Worm (Caenorhabditis elegans) whole organism, L1 larva: Measurements from ENCODE around the gene W08G11.3.

Experiments
- C04F5.9 ChIP-seq: sonication (generic microtip); optimal IDR thresholded peaks from 2 replicates; lab custom pipeline; 2016; ENCODE audit warnings: missing genetic modification characterization, missing compliant biosample characterization
- blmp-1 ChIP-seq: fragments of 150-350 bp; optimal IDR thresholded peaks from 2 replicates; lab custom pipeline; 2014; ENCODE audit warnings: missing biosample characterization, missing genetic modification characterization
- dpl-1 ChIP-seq, 3 experiments: fragments of 150-350 bp in 2 of 3; sonication (generic microtip) in 1 of 3; optimal IDR thresholded peaks; 2 replicates each; lab custom pipeline; 2014 to 2017; ENCODE audit warnings: missing biosample characterization in 3 of 3, missing genetic modification characterization in 3 of 3, missing genetic modification reagents in 3 of 3
- lin-13 ChIP-seq: fragments of 150-350 bp; optimal IDR thresholded peaks from 2 replicates; lab custom pipeline; 2014; ENCODE audit warnings: missing biosample characterization, missing genetic modification reagents, missing genetic modification characterization
- lin-14 ChIP-seq: fragments of 200-800 bp; sonication (Bioruptor generic); optimal IDR thresholded peaks from 2 replicates; lab custom pipeline; 2018; ENCODE audit warnings: mild to moderate bottlenecking, missing genetic modification characterization, moderate library complexity, missing compliant biosample characterization
- nhr-11 ChIP-seq: fragments of 150-350 bp; optimal IDR thresholded peaks from 2 replicates; lab custom pipeline; 2014; ENCODE audit warnings: missing biosample characterization, missing genetic modification characterization
- nhr-20 ChIP-seq: sonication (generic microtip); optimal IDR thresholded peaks from 2 replicates; lab custom pipeline; 2016; ENCODE audit warnings: mild to moderate bottlenecking, missing genetic modification characterization, missing compliant biosample characterization
- nhr-76 ChIP-seq: sonication (generic microtip); optimal IDR thresholded peaks from 2 replicates; lab custom pipeline; 2017; ENCODE audit warnings: missing biosample characterization, missing genetic modification characterization
- nhr-77 ChIP-seq: fragments of 150-350 bp; optimal IDR thresholded peaks from 2 replicates; lab custom pipeline; 2014; ENCODE audit warnings: missing biosample characterization, missing genetic modification characterization
- skn-1 ChIP-seq: fragments of 150-350 bp; optimal IDR thresholded peaks from 2 replicates; lab custom pipeline; 2014; ENCODE audit warnings: missing biosample characterization, missing genetic modification characterization
- unc-62 ChIP-seq: fragments of 150-350 bp; optimal IDR thresholded peaks from 2 replicates; lab custom pipeline; 2014; ENCODE audit warnings: missing biosample characterization, missing genetic modification reagents, missing genetic modification characterization
- xbp-1 ChIP-seq: sonication (generic microtip); optimal IDR thresholded peaks from 2 replicates; lab custom pipeline; 2016; ENCODE audit warnings: missing genetic modification characterization, missing compliant biosample characterization
- ztf-11 ChIP-seq, 2 experiments: sonication (generic microtip); optimal IDR thresholded peaks; 2 replicates each; lab custom pipeline; 2016 to 2017; ENCODE audit warnings: missing genetic modification characterization in 2 of 2, missing biosample characterization in 1 of 2, missing compliant biosample characterization in 1 of 2

DNA sequence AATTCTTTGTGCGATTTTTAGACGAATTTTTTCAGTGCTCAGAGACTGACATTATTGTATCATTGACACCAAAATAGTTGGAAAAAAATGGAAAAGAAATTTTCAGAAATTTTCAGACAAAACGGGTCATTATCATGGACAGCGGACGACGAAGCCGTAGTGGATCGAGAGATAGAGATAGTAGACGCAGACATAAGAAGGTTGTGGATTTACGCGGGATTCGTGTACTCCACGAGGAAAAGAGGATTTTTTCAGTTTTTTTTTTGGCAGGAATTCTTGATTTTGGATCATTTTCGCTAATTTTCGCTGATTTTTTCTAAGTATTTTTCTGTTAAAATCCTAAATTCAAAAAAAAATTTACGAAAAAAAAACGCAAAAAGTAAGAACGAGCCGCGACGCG is at the start of gene W08G11.3:
- no peak for TF ChIP-seq lin-14
- no peak for TF ChIP-seq dpl-1 (GFP tag; optimal IDR thresholded peaks at IDR 0.05; lab: Kevin White, UChicago)
- TF ChIP-seq C04F5.9 (tag; lab: Kevin White, UChicago): no peak
- no peak for TF ChIP-seq lin-13 (GFP tag; lab: Kevin White, UChicago)
- no peak for TF ChIP-seq nhr-20
- TF ChIP-seq unc-62 (GFP tag; lab: Kevin White, UChicago): no peak
- no peak for TF ChIP-seq nhr-76
- no peak for TF ChIP-seq nhr-11 (tag; lab: Kevin White, UChicago)
- no peak for TF ChIP-seq blmp-1 (tag; lab: Kevin White, UChicago)
- no peak for TF ChIP-seq xbp-1 (tag; lab: Kevin White, UChicago)
- no peak for TF ChIP-seq skn-1 (tag; lab: Kevin White, UChicago)
- TF ChIP-seq ztf-11 (tag; optimal IDR thresholded peaks at IDR 0.05; lab: Kevin White, UChicago): no peak
- TF ChIP-seq nhr-77 (tag; lab: Kevin White, UChicago): no peak
